Worm (Caenorhabditis elegans): ENCODE results near the gene msp-65.
"Not testable (repeated sequence)": the region's sequence is repeated elsewhere in the genome, so short reads cannot be mapped to it uniquely, and the experiment has no call there.

The msp-65 gene

ce11 chrIV:5303030-5303429 lies 13.3 kb upstream of the msp-65 start, which contains the start of gene ZK354.7:
TSS of gene ZK354.7 (minus strand) at chrIV:5303130.
- TF ChIP-seq C08G9.2 (tag; optimal IDR thresholded peaks at IDR 0.05) (no peak), ceh-6 (GFP tag; optimal IDR thresholded peaks at IDR 0.05) (no peak), unc-3 (GFP tag; conservative IDR thresholded peaks at IDR 0.05) (no peak), unc-3 (tag; optimal IDR thresholded peaks at IDR 0.05) (no peak), ttx-3 (tag; optimal IDR thresholded peaks at IDR 0.05) (no peak), pha-4 (tag; optimal IDR thresholded peaks at IDR 0.05) (no peak), tbx-7 (tag; optimal IDR thresholded peaks at IDR 0.05) (no peak), ceh-22 (tag; optimal IDR thresholded peaks at IDR 0.05) (no peak), che-1 (tag; optimal IDR thresholded peaks at IDR 0.05) (no peak), hlh-6 (tag; optimal IDR thresholded peaks at IDR 0.05) (no peak), fkh-10 (GFP tag; optimal IDR thresholded peaks at IDR 0.05) (no peak), dve-1 (tag; optimal IDR thresholded peaks at IDR 0.05) (no peak), gmeb-2 (tag; optimal IDR thresholded peaks at IDR 0.05) (no peak), pat-9 (tag; optimal IDR thresholded peaks at IDR 0.05) (no peak), lim-6 (tag; optimal IDR thresholded peaks at IDR 0.05) (no peak), K02D7.2 (tag; optimal IDR thresholded peaks at IDR 0.05) (no peak), elt-2 (tag; optimal IDR thresholded peaks at IDR 0.05) (no peak), F13H6.1 (tag; optimal IDR thresholded peaks at IDR 0.05) (no peak)

- TF ChIP-seq elt-4 (tag; optimal IDR thresholded peaks at IDR 0.05), result no peak
- no peak for TF ChIP-seq hlh-6 (tag; optimal IDR thresholded peaks at IDR 0.05)
- TF ChIP-seq ama-1 (optimal IDR thresholded peaks at IDR 0.05), result no peak
- no peak for TF ChIP-seq ceh-31 (tag; optimal IDR thresholded peaks at IDR 0.05)
- TF ChIP-seq dve-1 (tag; optimal IDR thresholded peaks at IDR 0.05), result no peak
- no peak for TF ChIP-seq fax-1 (tag; optimal IDR thresholded peaks at IDR 0.05)
- no peak for TF ChIP-seq che-1 (tag; optimal IDR thresholded peaks at IDR 0.05)
- no peak for TF ChIP-seq pqm-1 (tag; optimal IDR thresholded peaks at IDR 0.05)
- no peak for TF ChIP-seq odd-2 (tag; optimal IDR thresholded peaks at IDR 0.05)
- TF ChIP-seq ref-2 (tag; optimal IDR thresholded peaks at IDR 0.05), result no peak
- TF ChIP-seq K02D7.2 (tag; optimal IDR thresholded peaks at IDR 0.05), result no peak
- no peak for TF ChIP-seq ceh-48 (tag; optimal IDR thresholded peaks at IDR 0.05)
- TF ChIP-seq ceh-18 (tag; optimal IDR thresholded peaks at IDR 0.05), result no peak
- TF ChIP-seq unc-3 (GFP tag; conservative IDR thresholded peaks at IDR 0.05), result no peak
- no peak for TF ChIP-seq unc-3 (tag; optimal IDR thresholded peaks at IDR 0.05)
- TF ChIP-seq lim-6 (tag; optimal IDR thresholded peaks at IDR 0.05), result no peak
- TF ChIP-seq C38D4.7 (GFP tag; optimal IDR thresholded peaks at IDR 0.05), result no peak
- no peak for TF ChIP-seq npax-4 (tag; optimal IDR thresholded peaks at IDR 0.05)
- TF ChIP-seq pag-3 (tag; optimal IDR thresholded peaks at IDR 0.05; ENCODE audit: borderline replicate concordance), result no peak
- no peak for TF ChIP-seq ttx-3 (tag; optimal IDR thresholded peaks at IDR 0.05)
- no peak for TF ChIP-seq hlh-8 (tag; optimal IDR thresholded peaks at IDR 0.05)
Observed at ce11 chrIV:5306040-5306439, 10.3 kb upstream of the msp-65 start, which contains the start of gene ZK354.8. TSS of gene ZK354.8 (minus strand) at chrIV:5306140.

ce11 chrIV:5308046-5308643 lies 8.2 kb upstream of the msp-65 start, which contains the start of the genes ZK354.9 and msp-58:
TSS of gene ZK354.9 (minus strand) at chrIV:5308146.
TSS of gene msp-58 (plus strand) at chrIV:5308593.
- not testable (repeated sequence) for TF ChIP-seq ceh-19 (GFP tag; optimal IDR thresholded peaks at IDR 0.05); unc-3 (GFP tag; conservative IDR thresholded peaks at IDR 0.05); unc-3 (tag; optimal IDR thresholded peaks at IDR 0.05); unc-86 (tag; optimal IDR thresholded peaks at IDR 0.05)

- TF ChIP-seq sdc-2 (tag; optimal IDR thresholded peaks at IDR 0.05) (no peak), fax-1 (tag; optimal IDR thresholded peaks at IDR 0.05) (no peak), madf-2 (tag; optimal IDR thresholded peaks at IDR 0.05) (no peak), elt-4 (tag; optimal IDR thresholded peaks at IDR 0.05) (no peak)
Observed at ce11 chrIV:5309742-5310141, 6.6 kb upstream of the msp-65 start, which contains the start of gene ZK354.3. TSS of gene ZK354.3 (plus strand) at chrIV:5310042.
